Worm (Caenorhabditis elegans) whole organism, L4/young adult: Measurements from ENCODE around the gene F59A6.3.

Experiments used
- W03F9.2 ChIP-seq: fragments of 150-350 bp; optimal IDR thresholded peaks from 2 replicates; lab custom pipeline; 2014; ENCODE audit warnings: missing biosample characterization, missing genetic modification characterization
- dao-5 ChIP-seq: sonication (generic microtip); optimal IDR thresholded peaks from 2 replicates; lab custom pipeline; 2016; ENCODE audit warnings: missing genotype, missing genetic modification characterization, moderate library complexity, missing compliant biosample characterization
- him-1 ChIP-seq: sonication (generic microtip); optimal IDR thresholded peaks from 2 replicates; lab custom pipeline; 2016; ENCODE audit warnings: missing genotype, missing genetic modification reagents, missing genetic modification characterization, missing compliant biosample characterization

DNA sequence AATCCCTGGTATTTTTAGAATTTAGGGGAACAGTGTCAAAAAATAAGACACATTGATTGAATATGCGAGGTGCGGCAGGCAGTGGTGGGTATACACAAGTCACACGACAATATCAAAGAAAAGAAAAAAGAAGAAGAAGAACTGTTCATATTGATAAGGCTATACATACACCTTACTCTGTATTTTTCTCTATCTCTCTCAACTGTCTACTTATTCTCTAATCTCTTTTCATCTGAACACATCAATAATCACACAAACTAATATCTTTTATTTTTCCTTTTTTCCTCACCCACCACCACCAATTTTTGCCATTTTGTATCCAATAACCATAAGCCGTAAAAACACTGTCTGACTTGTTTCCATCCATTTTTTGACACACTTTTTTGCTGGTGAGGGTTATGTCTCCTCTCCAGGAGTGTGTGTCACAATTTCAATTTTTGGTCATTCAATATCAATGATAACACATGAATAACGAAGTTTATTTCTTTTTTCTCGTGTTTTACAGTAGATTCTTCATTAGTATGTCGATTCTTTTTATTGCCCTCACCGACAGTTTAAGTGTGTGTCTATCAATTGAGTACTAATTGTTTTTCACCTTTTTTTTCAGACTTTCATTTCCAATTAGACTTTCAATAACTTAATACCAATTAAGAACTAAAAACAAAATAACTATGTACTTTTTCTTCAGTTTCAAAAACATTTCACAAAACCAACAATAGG, 11.4 kb downstream of the F59A6.3 start:
- TF ChIP-seq dao-5 (tag; lab: Kevin White, UChicago) (no peak), W03F9.2 (tag; lab: Kevin White, UChicago) (no peak), him-1 (tag; lab: Kevin White, UChicago) (no peak)
